Worm (Caenorhabditis elegans): Measurements from ENCODE around the gene ttr-11.
"Not testable (repeated sequence)": the region's sequence is repeated elsewhere in the genome, so short reads cannot be mapped to it uniquely, and the experiment has no call there.

ce11 chrV:20564054-20564453, 39.1 kb upstream of the ttr-11 start, which contains the start of gene F26F2.13:
- TF ChIP-seq dao-5, him-1 (tag; optimal IDR thresholded peaks at IDR 0.05): not testable (repeated sequence)

Measured in whole organism, L4/young adult.